Fruit fly (Drosophila melanogaster) whole organism, embryonic: ENCODE measurements around the gene CG43088.

Experiments used
- Antp ChIP-seq: fragments of 200-800 bp; sonication (Bioruptor generic); optimal IDR thresholded peaks from 3 replicates; lab custom pipeline; 2016; ENCODE audit warnings: missing biosample characterization, missing genetic modification characterization
- Asciz ChIP-seq: fragments of 200-800 bp; sonication (Bioruptor generic); optimal IDR thresholded peaks from 2 replicates; lab custom pipeline; 2017; ENCODE audit warnings: missing biosample characterization, mild to moderate bottlenecking, missing genetic modification characterization, missing genetic modification reagents
- CG10209 ChIP-seq: fragments of 200-800 bp; sonication (Bioruptor generic); optimal IDR thresholded peaks from 3 replicates; lab custom pipeline; 2017; ENCODE audit warnings: missing biosample characterization, mild to moderate bottlenecking, missing genetic modification characterization, missing genetic modification reagents
- CG10654 ChIP-seq: fragments of 200-800 bp; sonication (Bioruptor generic); optimal IDR thresholded peaks from 2 replicates; lab custom pipeline; 2016; ENCODE audit warnings: missing biosample characterization, missing genetic modification characterization
- CG11093 ChIP-seq: fragments of 200-800 bp; sonication (Bioruptor generic); IDR thresholded peaks from 3 replicates; pipeline ENCODE4 v1.3.6; 2022; ENCODE audit warnings: missing biosample characterization, missing genetic modification characterization
- CG11456 ChIP-seq: fragments of 200-800 bp; sonication (Bioruptor generic); IDR thresholded peaks from 3 replicates; pipeline ENCODE4 v1.3.6; 2022; ENCODE audit warnings: missing biosample characterization, missing genetic modification characterization
- CG11504 ChIP-seq: fragments of 200-800 bp; sonication (Bioruptor generic); optimal IDR thresholded peaks from 3 replicates; lab custom pipeline; 2019; ENCODE audit warnings: missing biosample characterization, mild to moderate bottlenecking, missing genetic modification characterization, moderate library complexity
- CG12219 ChIP-seq: fragments of 200-800 bp; sonication (Bioruptor generic); optimal IDR thresholded peaks from 3 replicates; lab custom pipeline; 2018; ENCODE audit warnings: missing biosample characterization, mild to moderate bottlenecking, missing genetic modification characterization
- CG13287 ChIP-seq: fragments of 200-800 bp; sonication (Bioruptor generic); IDR thresholded peaks from 2 replicates; pipeline ENCODE4 v1.3.6; 2022; ENCODE audit warnings: missing biosample characterization, missing genetic modification characterization; ENCODE audit not compliant: partially characterized antibody
- CG13296 ChIP-seq: fragments of 200-800 bp; sonication (Bioruptor generic); optimal IDR thresholded peaks from 3 replicates; lab custom pipeline; 2018; ENCODE audit warnings: missing biosample characterization, mild to moderate bottlenecking, missing genetic modification characterization
- CG13424 ChIP-seq: fragments of 200-800 bp; sonication (Bioruptor generic); optimal IDR thresholded peaks from 2 replicates; lab custom pipeline; 2019; ENCODE audit warnings: missing biosample characterization, mild to moderate bottlenecking, missing genetic modification characterization, moderate library complexity
- CG1529 ChIP-seq: fragments of 200-800 bp; sonication (Bioruptor generic); optimal IDR thresholded peaks from 3 replicates; lab custom pipeline; 2018; ENCODE audit warnings: missing biosample characterization, missing genetic modification characterization
- CG17186 ChIP-seq: fragments of 200-800 bp; sonication (Bioruptor generic); optimal IDR thresholded peaks from 3 replicates; lab custom pipeline; 2017; ENCODE audit warnings: missing biosample characterization, missing genetic modification reagents, missing genetic modification characterization
- CG17802 ChIP-seq: fragments of 200-800 bp; sonication (Bioruptor generic); optimal IDR thresholded peaks from 2 replicates; lab custom pipeline; 2018; ENCODE audit warnings: missing biosample characterization, mild to moderate bottlenecking, missing genetic modification characterization, moderate library complexity
- CG2120 ChIP-seq: fragments of 200-800 bp; sonication (Bioruptor generic); optimal IDR thresholded peaks from 3 replicates; lab custom pipeline; 2016; ENCODE audit warnings: missing biosample characterization, missing genetic modification characterization
- CG34422 ChIP-seq: fragments of 200-800 bp; sonication (Bioruptor generic); IDR thresholded peaks from 3 replicates; pipeline ENCODE4 v1.3.6; 2022; ENCODE audit warnings: missing biosample characterization, missing genetic modification characterization
- CG3995 ChIP-seq: fragments of 200-800 bp; sonication (Bioruptor generic); optimal IDR thresholded peaks from 3 replicates; lab custom pipeline; 2016; ENCODE audit warnings: missing biosample characterization, missing genetic modification characterization
- CG4282 ChIP-seq: fragments of 200-800 bp; sonication (Bioruptor generic); optimal IDR thresholded peaks from 2 replicates; lab custom pipeline; 2016; ENCODE audit warnings: missing biosample characterization, missing genetic modification characterization
- CG4360 ChIP-seq: fragments of 200-800 bp; sonication (Bioruptor generic); IDR thresholded peaks from 2 replicates; pipeline ENCODE4 v1.3.6; 2022; ENCODE audit warnings: missing biosample characterization, missing genetic modification characterization
- CG5180 ChIP-seq: fragments of 200-800 bp; sonication (Bioruptor generic); optimal IDR thresholded peaks from 3 replicates; lab custom pipeline; 2017; ENCODE audit warnings: missing biosample characterization, missing genetic modification characterization, mild to moderate bottlenecking, moderate library complexity, missing genetic modification reagents
- CG6813 ChIP-seq: fragments of 200-800 bp; sonication (Bioruptor generic); optimal IDR thresholded peaks from 2 replicates; lab custom pipeline; 2017; ENCODE audit warnings: missing biosample characterization, missing genetic modification characterization, mild to moderate bottlenecking, moderate library complexity, missing genetic modification reagents
- CG7745 ChIP-seq: fragments of 200-800 bp; sonication (Bioruptor generic); optimal IDR thresholded peaks from 2 replicates; lab custom pipeline; 2018; ENCODE audit warnings: missing biosample characterization, mild to moderate bottlenecking, missing genetic modification characterization, moderate library complexity
- CG9727 ChIP-seq: fragments of 200-800 bp; sonication (Bioruptor generic); optimal IDR thresholded peaks from 3 replicates; lab custom pipeline; 2017; ENCODE audit warnings: missing biosample characterization, mild to moderate bottlenecking, missing genetic modification characterization
- CG9876 ChIP-seq: fragments of 200-800 bp; sonication (Bioruptor generic); optimal IDR thresholded peaks from 2 replicates; lab custom pipeline; 2016; ENCODE audit warnings: missing biosample characterization, missing genetic modification characterization
- CkIIα-i1 ChIP-seq: fragments of 200-800 bp; sonication (Bioruptor generic); IDR thresholded peaks from 2 replicates; pipeline ENCODE4 v1.3.6; 2022; ENCODE audit warnings: missing biosample characterization, missing genetic modification characterization
- Doc2 ChIP-seq: fragments of 200-800 bp; sonication (Bioruptor generic); IDR thresholded peaks from 2 replicates; pipeline ENCODE4 v1.3.6; 2022; ENCODE audit warnings: missing biosample characterization, missing genetic modification characterization
- Dref ChIP-seq: fragments of 200-800 bp; sonication (Bioruptor generic); IDR thresholded peaks from 2 replicates; pipeline ENCODE4 v1.3.6; 2022; ENCODE audit warnings: missing biosample characterization, missing genetic modification characterization
- Elba2 ChIP-seq: fragments of 200-800 bp; sonication (Bioruptor generic); optimal IDR thresholded peaks from 3 replicates; lab custom pipeline; 2016; ENCODE audit warnings: missing biosample characterization, missing genetic modification characterization
- HHEX ChIP-seq: fragments of 200-800 bp; sonication (Bioruptor generic); optimal IDR thresholded peaks from 3 replicates; lab custom pipeline; 2017; ENCODE audit warnings: missing biosample characterization, mild to moderate bottlenecking, missing genetic modification characterization, missing genetic modification reagents
- Hsf ChIP-seq: fragments of 200-800 bp; sonication (Bioruptor generic); optimal IDR thresholded peaks from 3 replicates; lab custom pipeline; 2016; ENCODE audit warnings: missing biosample characterization, missing genetic modification characterization
- Jarid2 ChIP-seq: fragments of 200-800 bp; sonication (Bioruptor generic); optimal IDR thresholded peaks from 3 replicates; lab custom pipeline; 2017; ENCODE audit warnings: mild to moderate bottlenecking, missing biosample characterization, missing genetic modification reagents, missing genetic modification characterization
- Neu2 ChIP-seq: fragments of 200-800 bp; sonication (Bioruptor generic); optimal IDR thresholded peaks from 3 replicates; lab custom pipeline; 2016; ENCODE audit warnings: missing biosample characterization, missing genetic modification characterization, borderline replicate concordance
- Vsx1 ChIP-seq: fragments of 200-800 bp; sonication (Bioruptor generic); optimal IDR thresholded peaks from 2 replicates; lab custom pipeline; 2017; ENCODE audit warnings: missing biosample characterization, mild to moderate bottlenecking, missing genetic modification characterization, missing genetic modification reagents
- Xbp1 ChIP-seq: fragments of 200-800 bp; sonication (Bioruptor generic); optimal IDR thresholded peaks from 3 replicates; lab custom pipeline; 2016; ENCODE audit warnings: missing biosample characterization, mild to moderate bottlenecking, missing genetic modification characterization
- ap ChIP-seq: fragments of 200-800 bp; sonication (Bioruptor generic); IDR thresholded peaks from 2 replicates; pipeline ENCODE4 v1.3.6; 2022; ENCODE audit warnings: missing biosample characterization, missing genetic modification characterization
- chm ChIP-seq: fragments of 200-800 bp; sonication (Bioruptor generic); IDR thresholded peaks from 2 replicates; pipeline ENCODE4 v1.3.6; 2022; ENCODE audit warnings: missing biosample characterization, missing genetic modification characterization
- grn ChIP-seq: fragments of 200-800 bp; sonication (Bioruptor generic); optimal IDR thresholded peaks from 3 replicates; lab custom pipeline; 2017; ENCODE audit warnings: missing biosample characterization, missing genetic modification characterization
- gro ChIP-seq: fragments of 200-800 bp; sonication (Bioruptor generic); optimal IDR thresholded peaks from 2 replicates; lab custom pipeline; 2016; ENCODE audit warnings: missing biosample characterization, missing genetic modification characterization
- ham ChIP-seq: fragments of 200-800 bp; sonication (Bioruptor generic); IDR thresholded peaks from 2 replicates; pipeline ENCODE4 v1.3.6; 2022; ENCODE audit warnings: missing biosample characterization, missing genetic modification characterization
- nau ChIP-seq: fragments of 200-800 bp; sonication (Bioruptor generic); optimal IDR thresholded peaks from 3 replicates; lab custom pipeline; 2017; ENCODE audit warnings: missing biosample characterization, mild to moderate bottlenecking, missing genetic modification characterization, missing genetic modification reagents
- nerfin-1 ChIP-seq: fragments of 200-800 bp; sonication (Bioruptor generic); optimal IDR thresholded peaks from 3 replicates; lab custom pipeline; 2019; ENCODE audit warnings: missing biosample characterization, mild to moderate bottlenecking, missing genetic modification characterization, moderate library complexity
- nerfin-2 ChIP-seq: fragments of 200-800 bp; sonication (Bioruptor generic); IDR thresholded peaks from 2 replicates; pipeline ENCODE4 v1.3.6; 2022; ENCODE audit warnings: missing biosample characterization, missing genetic modification characterization; ENCODE audit not compliant: partially characterized antibody
- pfk ChIP-seq: fragments of 200-800 bp; sonication (Bioruptor generic); optimal IDR thresholded peaks from 2 replicates; lab custom pipeline; 2018; ENCODE audit warnings: missing biosample characterization, mild to moderate bottlenecking, missing genetic modification characterization, moderate library complexity
- phol ChIP-seq: fragments of 200-800 bp; sonication (Bioruptor generic); optimal IDR thresholded peaks from 3 replicates; lab custom pipeline; 2018; ENCODE audit warnings: missing biosample characterization, mild to moderate bottlenecking, missing genetic modification characterization, moderate library complexity
- pum ChIP-seq: fragments of 200-800 bp; sonication (Bioruptor generic); optimal IDR thresholded peaks from 2 replicates; lab custom pipeline; 2016; ENCODE audit warnings: missing biosample characterization, missing genetic modification characterization
- seq ChIP-seq: fragments of 200-800 bp; sonication (Bioruptor generic); IDR thresholded peaks from 2 replicates; pipeline ENCODE4 v1.3.6; 2022; ENCODE audit warnings: missing biosample characterization, missing genetic modification characterization
- sqz ChIP-seq: fragments of 200-800 bp; sonication (Bioruptor generic); optimal IDR thresholded peaks from 3 replicates; lab custom pipeline; 2018; ENCODE audit warnings: missing biosample characterization, mild to moderate bottlenecking, missing genetic modification characterization
- tll ChIP-seq, 2 experiments: fragments of 200-800 bp in 1 of 2; fragments of >200 bp in 1 of 2; sonication (Bioruptor generic) in 1 of 2; optimal IDR thresholded peaks; 2 replicates each; lab custom pipeline; 2017 to 2019; ENCODE audit warnings: missing biosample characterization in 2 of 2, missing genetic modification characterization in 2 of 2, mild to moderate bottlenecking in 1 of 2, moderate library complexity in 1 of 2
- trh ChIP-seq: fragments of 200-800 bp; sonication (Bioruptor generic); optimal IDR thresholded peaks from 2 replicates; lab custom pipeline; 2016; ENCODE audit warnings: missing biosample characterization, missing genetic modification characterization
- wek ChIP-seq: fragments of 200-800 bp; sonication (Bioruptor generic); optimal IDR thresholded peaks from 3 replicates; lab custom pipeline; 2018; ENCODE audit warnings: missing biosample characterization, mild to moderate bottlenecking, missing genetic modification characterization, moderate library complexity
- zen2 ChIP-seq: fragments of 200-800 bp; sonication (Bioruptor generic); IDR thresholded peaks from 3 replicates; pipeline ENCODE4 v1.3.6; 2022; ENCODE audit warnings: missing biosample characterization, missing genetic modification characterization; ENCODE audit not compliant: partially characterized antibody

Gene CG43088

DNA sequence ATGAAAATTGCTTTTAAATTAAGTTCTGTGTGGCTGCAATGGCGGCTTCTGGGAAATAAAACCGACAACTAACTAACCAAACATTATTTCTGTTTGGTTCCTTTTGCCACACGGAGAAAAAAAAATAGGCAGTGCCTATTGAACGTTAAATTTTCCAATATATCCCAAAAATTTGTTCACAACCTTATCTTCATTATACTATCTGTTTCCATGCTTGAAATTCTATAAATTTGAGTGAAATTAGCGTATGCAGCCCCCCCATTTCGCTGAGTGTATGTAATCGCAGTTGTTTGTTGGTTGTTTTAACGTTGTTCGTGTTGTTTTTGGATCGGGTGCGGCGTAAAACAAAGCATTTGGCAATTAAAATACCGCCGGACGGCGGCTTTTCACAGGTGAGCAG, 36.3 kb downstream of the CG43088 start (continued):
- no peak for TF ChIP-seq Elba2 (GFP tag; lab: Kevin White, UChicago)
- TF ChIP-seq CG7745 (tag; lab: Kevin White, UChicago), result no peak
- TF ChIP-seq CG6813 (GFP tag; lab: Kevin White, UChicago), result no peak
- TF ChIP-seq HHEX (GFP tag; lab: Kevin White, UChicago), result no peak
- no peak for TF ChIP-seq nerfin-1 (tag; lab: Kevin White, UChicago)
- TF ChIP-seq CG10654 (GFP tag; lab: Kevin White, UChicago), result no peak
- no peak for TF ChIP-seq CG34422
- TF ChIP-seq CG5180 (GFP tag; lab: Kevin White, UChicago), result no peak
- TF ChIP-seq CG4282 (GFP tag; lab: Kevin White, UChicago), result no peak
- TF ChIP-seq CG17186 (GFP tag; lab: Kevin White, UChicago), result no peak
- TF ChIP-seq Hsf (GFP tag; lab: Kevin White, UChicago), result no peak
- TF ChIP-seq Neu2 (GFP tag; lab: Kevin White, UChicago), result no peak
- no peak for TF ChIP-seq CG10209 (GFP tag; lab: Kevin White, UChicago)
- no peak for TF ChIP-seq CG2120 (GFP tag; lab: Kevin White, UChicago)
- no peak for TF ChIP-seq CG12219 (GFP tag; lab: Kevin White, UChicago)
- TF ChIP-seq phol (tag; lab: Kevin White, UChicago), result peak; percentile 34
- TF ChIP-seq Antp (GFP tag; lab: Kevin White, UChicago), result no peak
- TF ChIP-seq CG3995, result no peak
- no peak for TF ChIP-seq wek
- no peak for TF ChIP-seq Doc2 (GFP tag; lab: Robert Waterston, UW)
- no peak for TF ChIP-seq CG11093 (GFP tag; lab: Robert Waterston, UW)
- no peak for TF ChIP-seq CG1529 (GFP tag; lab: Kevin White, UChicago)
- no peak for TF ChIP-seq trh (GFP tag; lab: Kevin White, UChicago)
- no peak for TF ChIP-seq sqz (GFP tag; lab: Kevin White, UChicago)
- no peak for TF ChIP-seq Dref (GFP tag; lab: Robert Waterston, UW)
- peak; percentile 47 for TF ChIP-seq CG11504 (tag; lab: Kevin White, UChicago)
- no peak for TF ChIP-seq ham
- no peak for TF ChIP-seq CG9727 (GFP tag; lab: Kevin White, UChicago)
- no peak for TF ChIP-seq tll (GFP tag; optimal IDR thresholded peaks at IDR 0.05; lab: Kevin White, UChicago)
- TF ChIP-seq ap (GFP tag; lab: Robert Waterston, UW), result no peak
- TF ChIP-seq chm (GFP tag; lab: Robert Waterston, UW), result no peak
- no peak for TF ChIP-seq CG13424
- TF ChIP-seq CG9876 (GFP tag; lab: Kevin White, UChicago), result no peak
- TF ChIP-seq CG11456 (GFP tag; lab: Robert Waterston, UW), result no peak
- TF ChIP-seq nau (GFP tag; lab: Kevin White, UChicago), result no peak
- no peak for TF ChIP-seq seq (GFP tag; lab: Robert Waterston, UW)
- TF ChIP-seq zen2, result no peak
- no peak for TF ChIP-seq gro (GFP tag; lab: Kevin White, UChicago)
- TF ChIP-seq Xbp1 (GFP tag; lab: Kevin White, UChicago), result peak; percentile 26
- TF ChIP-seq Asciz (GFP tag; lab: Kevin White, UChicago), result no peak
- TF ChIP-seq CkIIα-i1 (GFP tag; lab: Robert Waterston, UW), result no peak
- TF ChIP-seq Jarid2 (GFP tag; lab: Kevin White, UChicago), result no peak
- no peak for TF ChIP-seq CG17802
- TF ChIP-seq pfk (GFP tag; lab: Kevin White, UChicago), result no peak
- TF ChIP-seq Vsx1 (GFP tag; lab: Kevin White, UChicago), result no peak
- TF ChIP-seq CG4360, result no peak
- no peak for TF ChIP-seq CG13296 (GFP tag; lab: Kevin White, UChicago)
- peak; percentile 29 for TF ChIP-seq pum
- no peak for TF ChIP-seq grn (GFP tag; lab: Kevin White, UChicago)
- TF ChIP-seq CG13287 (GFP tag; lab: Robert Waterston, UW), result no peak
- no peak for TF ChIP-seq nerfin-2
